Worm (Caenorhabditis elegans) whole organism, L4 larva: Measurements from ENCODE around the gene M05D6.5.

Experiments
- F10B5.3 ChIP-seq: sonication (generic microtip); optimal IDR thresholded peaks from 2 replicates; lab custom pipeline; 2016; ENCODE audit warnings: mild to moderate bottlenecking, missing genetic modification characterization, missing compliant biosample characterization
- F37D6.2 ChIP-seq: sonication (generic microtip); optimal IDR thresholded peaks from 2 replicates; lab custom pipeline; 2016; ENCODE audit warnings: mild to moderate bottlenecking, missing genetic modification characterization, missing compliant biosample characterization
- F44E2.7 ChIP-seq: fragments of 200-800 bp; sonication (Bioruptor generic); IDR thresholded peaks from 2 replicates; pipeline ENCODE4 v2.1.2; 2022; ENCODE audit warnings: missing genetic modification characterization, missing compliant biosample characterization
- F49E8.2 ChIP-seq: sonication (generic microtip); optimal IDR thresholded peaks from 2 replicates; lab custom pipeline; 2016; ENCODE audit warnings: missing compliant biosample characterization, mild to moderate bottlenecking, missing genetic modification characterization, borderline replicate concordance
- Y5F2A.4 ChIP-seq: fragments of 200-800 bp; sonication (Bioruptor generic); optimal IDR thresholded peaks from 2 replicates; lab custom pipeline; 2018; ENCODE audit warnings: mild to moderate bottlenecking, missing genetic modification characterization, missing compliant biosample characterization
- ZK546.5 ChIP-seq, 2 experiments: sonication (generic microtip); optimal IDR thresholded peaks; 2 replicates each; lab custom pipeline; 2017; ENCODE audit warnings: missing biosample characterization in 2 of 2, missing genetic modification characterization in 2 of 2
- aha-1 ChIP-seq: fragments of 150-350 bp; peaks from one replicate; lab custom pipeline; 2014; ENCODE audit warnings: missing biosample characterization, missing genetic modification characterization
- ama-1 ChIP-seq: fragments of 150-350 bp; optimal IDR thresholded peaks from 2 replicates; lab custom pipeline; 2014; ENCODE audit warnings: inconsistent platforms, mixed read lengths
- attf-4 ChIP-seq: sonication (generic microtip); optimal IDR thresholded peaks from 3 replicates; lab custom pipeline; 2017; ENCODE audit warnings: missing biosample characterization, missing genetic modification characterization
- ceh-28 ChIP-seq: fragments of 150-350 bp; optimal IDR thresholded peaks from 2 replicates; lab custom pipeline; 2014; ENCODE audit warnings: missing biosample characterization, missing genetic modification reagents, missing genetic modification characterization
- ceh-44 ChIP-seq: fragments of 200-800 bp; sonication (Bioruptor generic); IDR thresholded peaks from 2 replicates; pipeline ENCODE4 v1.3.6; 2022; ENCODE audit warnings: missing genetic modification reagents, missing genetic modification characterization, missing compliant biosample characterization
- ceh-82 ChIP-seq: sonication (generic microtip); optimal IDR thresholded peaks from 2 replicates; lab custom pipeline; 2017; ENCODE audit warnings: missing biosample characterization, missing genetic modification characterization
- daf-16 ChIP-seq, 3 experiments: sonication (generic microtip); optimal IDR thresholded peaks; 2 replicates each; lab custom pipeline; 2016 to 2017; ENCODE audit warnings: missing genetic modification characterization in 3 of 3, missing genetic modification reagents in 3 of 3, mild to moderate bottlenecking in 2 of 3, missing compliant biosample characterization in 2 of 3, missing biosample characterization in 1 of 3, moderate library complexity in 1 of 3
- dmd-6 ChIP-seq: fragments of 200-800 bp; sonication (Bioruptor generic); IDR thresholded peaks from 2 replicates; pipeline ENCODE4 v1.3.6; 2022; ENCODE audit warnings: missing genetic modification reagents, missing genetic modification characterization, missing compliant biosample characterization
- dmd-8 ChIP-seq: fragments of 200-800 bp; sonication (Bioruptor generic); IDR thresholded peaks from 2 replicates; pipeline ENCODE4 v1.3.6; 2022; ENCODE audit warnings: missing genetic modification characterization, missing compliant biosample characterization
- dve-1 ChIP-seq: sonication (generic microtip); optimal IDR thresholded peaks from 2 replicates; lab custom pipeline; 2017; ENCODE audit warnings: antibody characterized with exemption, mild to moderate bottlenecking, missing genetic modification characterization, missing compliant biosample characterization; ENCODE audit not compliant: insufficient read depth
- egl-27 ChIP-seq: sonication (generic microtip); optimal IDR thresholded peaks from 3 replicates; lab custom pipeline; 2017; ENCODE audit warnings: missing biosample characterization, missing genetic modification reagents, missing genetic modification characterization
- fkh-10 ChIP-seq: fragments of 150-350 bp; optimal IDR thresholded peaks from 2 replicates; lab custom pipeline; 2014; ENCODE audit warnings: missing biosample characterization, missing genetic modification reagents, missing genetic modification characterization
- fos-1 ChIP-seq: fragments of 150-350 bp; optimal IDR thresholded peaks from 2 replicates; lab custom pipeline; 2014; ENCODE audit warnings: missing biosample characterization, missing genetic modification characterization
- gei-8 ChIP-seq: fragments of 200-800 bp; sonication (Bioruptor generic); optimal IDR thresholded peaks from 2 replicates; lab custom pipeline; 2018; ENCODE audit warnings: mild to moderate bottlenecking, missing genetic modification characterization, missing compliant biosample characterization
- hlh-30 ChIP-seq: sonication (generic microtip); optimal IDR thresholded peaks from 2 replicates; lab custom pipeline; 2017; ENCODE audit warnings: antibody characterized with exemption, mild to moderate bottlenecking, missing genetic modification characterization, missing compliant biosample characterization; ENCODE audit not compliant: insufficient read depth
- hmg-1.1 ChIP-seq: fragments of 200-800 bp; sonication (Bioruptor generic); IDR thresholded peaks from 2 replicates; pipeline ENCODE4 v1.3.6; 2022; ENCODE audit warnings: missing genetic modification reagents, missing genetic modification characterization, missing compliant biosample characterization
- lim-7 ChIP-seq: fragments of 200-800 bp; sonication (Bioruptor generic); IDR thresholded peaks from 2 replicates; pipeline ENCODE4 v1.3.6; 2022; ENCODE audit warnings: missing genetic modification characterization, missing compliant biosample characterization
- lin-38 ChIP-seq: fragments of 200-800 bp; sonication (Bioruptor generic); IDR thresholded peaks from 2 replicates; pipeline ENCODE4 v1.3.6; 2022; ENCODE audit warnings: missing genetic modification reagents, missing genetic modification characterization, missing compliant biosample characterization
- lsy-2 ChIP-seq, 2 experiments: fragments of 150-350 bp in 1 of 2; sonication (generic microtip) in 1 of 2; optimal IDR thresholded peaks; 2 replicates each; lab custom pipeline; 2014 to 2017; ENCODE audit warnings: missing biosample characterization in 2 of 2, missing genetic modification characterization in 2 of 2
- madf-5 ChIP-seq, 2 experiments: fragments of 200-800 bp; sonication (Bioruptor generic); IDR thresholded peaks; 2 replicates each; pipeline ENCODE4 v1.3.6; 2022; ENCODE audit warnings: missing compliant biosample characterization in 2 of 2, missing genetic modification characterization in 2 of 2
- mdl-1 ChIP-seq, 2 experiments: fragments of 150-350 bp in 1 of 2; sonication (generic microtip) in 1 of 2; optimal IDR thresholded peaks; 2 replicates each; lab custom pipeline; 2014 to 2017; ENCODE audit warnings: missing biosample characterization in 2 of 2, missing genetic modification characterization in 2 of 2
- mep-1 ChIP-seq: fragments of 150-350 bp; sonication (generic microtip); optimal IDR thresholded peaks from 3 replicates; lab custom pipeline; 2014; ENCODE audit warnings: missing biosample characterization, missing genetic modification characterization
- mes-2 ChIP-seq: sonication (generic microtip); optimal IDR thresholded peaks from 2 replicates; lab custom pipeline; 2016; ENCODE audit warnings: missing genotype, mild to moderate bottlenecking, missing genetic modification characterization, missing compliant biosample characterization; ENCODE audit not compliant: poor library complexity, severe bottlenecking
- nhr-11 ChIP-seq: fragments of 150-350 bp; optimal IDR thresholded peaks from 2 replicates; lab custom pipeline; 2014; ENCODE audit warnings: missing biosample characterization, missing genetic modification characterization
- nhr-111 ChIP-seq: fragments of 200-800 bp; sonication (Bioruptor generic); optimal IDR thresholded peaks from 2 replicates; lab custom pipeline; 2018; ENCODE audit warnings: mild to moderate bottlenecking, missing genetic modification characterization, missing compliant biosample characterization
- nhr-28 ChIP-seq: fragments of 150-350 bp; optimal IDR thresholded peaks from 2 replicates; lab custom pipeline; 2014; ENCODE audit warnings: missing biosample characterization, missing genetic modification characterization
- php-3 ChIP-seq: fragments of 200-800 bp; sonication (Bioruptor generic); IDR thresholded peaks from 2 replicates; pipeline ENCODE4 v1.3.6; 2022; ENCODE audit warnings: missing genetic modification reagents, missing genetic modification characterization, missing compliant biosample characterization
- pqm-1 ChIP-seq: sonication (generic microtip); optimal IDR thresholded peaks from 2 replicates; lab custom pipeline; 2017; ENCODE audit warnings: missing biosample characterization, missing genetic modification characterization
- rbr-2 ChIP-seq: sonication (generic microtip); optimal IDR thresholded peaks from 2 replicates; lab custom pipeline; 2016; ENCODE audit warnings: missing genotype, missing genetic modification characterization, missing compliant biosample characterization
- sdz-12 ChIP-seq: fragments of 200-800 bp; sonication (Bioruptor generic); optimal IDR thresholded peaks from 2 replicates; lab custom pipeline; 2018; ENCODE audit warnings: mild to moderate bottlenecking, missing genetic modification characterization, missing compliant biosample characterization
- spr-1 ChIP-seq: sonication (generic microtip); optimal IDR thresholded peaks from 2 replicates; lab custom pipeline; 2016; ENCODE audit warnings: mild to moderate bottlenecking, missing genetic modification characterization, missing compliant biosample characterization
- unc-130 ChIP-seq: sonication (generic microtip); optimal IDR thresholded peaks from 2 replicates; lab custom pipeline; 2016; ENCODE audit warnings: missing genetic modification reagents, missing genetic modification characterization, missing compliant biosample characterization
- unc-62 ChIP-seq, 3 experiments: fragments of 150-350 bp in 1 of 3; sonication (generic microtip); optimal IDR thresholded peaks in 2 of 3; peaks in 1 of 3; 1 replicate in 1 of 3; 2 replicates in 2 of 3; lab custom pipeline; 2014 to 2017; ENCODE audit warnings: missing biosample characterization in 3 of 3, missing genetic modification characterization in 3 of 3, missing genetic modification reagents in 3 of 3, missing genotype in 1 of 3
- zfp-2 ChIP-seq: sonication (generic microtip); optimal IDR thresholded peaks from 2 replicates; lab custom pipeline; 2016; ENCODE audit warnings: mild to moderate bottlenecking, missing genetic modification characterization, missing compliant biosample characterization
- zip-2 ChIP-seq: fragments of 150-350 bp; optimal IDR thresholded peaks from 2 replicates; lab custom pipeline; 2014; ENCODE audit warnings: missing biosample characterization, missing genetic modification characterization

Gene M05D6.5

DNA sequence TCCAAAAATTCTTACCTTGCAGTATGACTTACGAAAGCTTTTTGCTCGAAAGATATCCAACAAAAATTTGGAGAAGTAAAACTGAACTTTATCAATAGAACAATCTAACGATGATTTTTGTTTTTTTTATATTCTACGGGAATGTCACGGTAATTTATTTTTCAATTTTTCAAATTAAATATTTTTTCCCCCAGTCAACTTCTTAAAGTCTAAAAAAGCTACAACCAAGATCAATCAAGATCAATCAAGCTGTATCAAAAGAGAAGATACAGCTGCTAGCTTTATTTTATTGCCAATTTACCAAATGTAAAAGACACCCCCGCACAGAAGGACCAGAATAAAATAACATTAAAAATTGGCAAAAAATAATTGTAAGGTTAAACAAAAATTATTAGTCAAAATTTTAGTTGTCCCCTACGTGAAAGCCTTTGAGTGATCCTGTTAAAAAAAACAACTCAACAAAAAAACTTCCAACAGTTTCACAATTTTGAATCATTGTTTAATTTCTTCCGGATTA lies 6.6 kb downstream of the M05D6.5 start, which contains the start of the genes M05D6.1 and M05D6.3:
Gene M05D6.1, minus strand, starts transcription at position 101 of the 517 bp plus-strand sequence.
Gene M05D6.3, plus strand, starts transcription at position 467 of the 517 bp plus-strand sequence.
- no peak for TF ChIP-seq F49E8.2 (tag; lab: Kevin White, UChicago)
- TF ChIP-seq gei-8 (GFP tag; lab: Kevin White, UChicago): no peak
- TF ChIP-seq unc-130 (GFP tag; lab: Kevin White, UChicago): no peak
- TF ChIP-seq ama-1 (lab: Kevin White, UChicago): no peak
- TF ChIP-seq zip-2 (tag; lab: Kevin White, UChicago): no peak
- no peak for TF ChIP-seq egl-27
- no peak for TF ChIP-seq fos-1 (tag; lab: Kevin White, UChicago)
- TF ChIP-seq rbr-2: no peak
- no peak for TF ChIP-seq aha-1 (tag; lab: Kevin White, UChicago)

ce11 chrII:8472916-8473315 lies 9.1 kb downstream of the M05D6.5 start:
- no peak for TF ChIP-seq fkh-10 (GFP tag; lab: Kevin White, UChicago)
- peak in 1 of 2 experiments; percentile 91 for TF ChIP-seq unc-62 (GFP tag; optimal IDR thresholded peaks at IDR 0.05 in 1 of 2; lab: Kevin White, UChicago)
- TF ChIP-seq unc-62 (tag; optimal IDR thresholded peaks at IDR 0.05; lab: Kevin White, UChicago): no peak
- TF ChIP-seq ceh-82: no peak
- TF ChIP-seq, all 104 proteins: peak for 1

- no peak for TF ChIP-seq ceh-44 (GFP tag; lab: Robert Waterston, UW)
- no peak for TF ChIP-seq Y5F2A.4 (GFP tag; lab: Kevin White, UChicago)
- TF ChIP-seq php-3 (GFP tag; lab: Robert Waterston, UW): no peak
- TF ChIP-seq mdl-1 (tag; optimal IDR thresholded peaks at IDR 0.05; lab: Kevin White, UChicago): no peak
- TF ChIP-seq dve-1 (tag; lab: Kevin White, UChicago): no peak
- TF ChIP-seq zfp-2 (tag; lab: Kevin White, UChicago): no peak
- no peak for TF ChIP-seq attf-4 (tag; lab: Kevin White, UChicago)
Observed at ce11 chrII:8471139-8471538, 10.9 kb downstream of the M05D6.5 start, which contains the start of gene M05D6.8. Gene M05D6.8, minus strand, starts transcription at chrII:8471239.

DNA sequence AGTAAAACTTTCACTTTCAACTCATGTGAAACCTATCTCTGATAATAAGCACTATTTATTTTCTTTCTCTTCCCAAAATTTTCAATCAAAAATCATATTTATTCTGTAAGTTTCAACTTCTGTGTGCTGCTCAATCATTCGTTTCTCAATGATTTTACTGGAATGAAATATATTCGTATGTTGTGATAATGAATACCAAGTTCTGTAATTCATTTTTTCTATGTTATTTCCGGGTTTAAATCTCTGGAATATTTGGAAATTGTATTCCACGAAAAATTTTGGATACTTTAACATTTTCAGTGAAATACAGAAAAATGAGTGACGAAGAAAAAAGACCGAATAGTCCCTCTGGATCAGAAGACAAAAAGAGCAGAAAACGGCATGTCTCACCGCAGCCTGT lies 14.2 kb downstream of the M05D6.5 start, which contains the start of gene M05D6.2:
Gene M05D6.2, plus strand, starts transcription at position 301 of the 400 bp plus-strand sequence.
- no peak for TF ChIP-seq dmd-6 (GFP tag; lab: Robert Waterston, UW)
- no peak for TF ChIP-seq hlh-30

DNA sequence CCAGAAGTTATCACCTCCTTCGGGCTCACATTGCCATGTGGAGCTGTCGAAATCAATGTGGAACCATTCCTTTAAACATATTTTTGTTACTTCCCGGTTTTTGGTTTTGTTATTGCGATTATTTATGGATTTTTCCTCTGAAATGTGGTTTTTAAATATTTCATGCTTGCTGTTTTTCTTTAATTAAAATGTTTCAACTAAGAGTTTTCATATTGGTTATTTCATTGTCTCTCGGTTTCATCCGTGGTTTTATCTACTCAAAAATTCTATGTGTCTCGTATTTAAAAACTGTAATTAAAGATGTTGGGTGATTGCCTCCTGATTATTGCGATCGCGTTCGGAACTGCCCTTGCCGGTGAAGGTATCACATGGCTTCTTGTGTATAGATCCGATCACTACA lies 15.1 kb downstream of the M05D6.5 start, which contains the start of gene F22B5.10:
Gene F22B5.10, plus strand, starts transcription at position 301 of the 400 bp plus-strand sequence.
- TF ChIP-seq ama-1 (lab: Kevin White, UChicago) (peak; percentile 49), madf-5 (GFP tag; IDR thresholded peaks at IDR 0.05; lab: Robert Waterston, UW) (no peak), lin-38 (peak; percentile 23; the same call in 1 of the 2 replicates), ceh-28 (no peak), ZK546.5 (tag; optimal IDR thresholded peaks at IDR 0.05; lab: Kevin White, UChicago) (no peak), F44E2.7 (GFP tag; lab: Robert Waterston, UW) (no peak), F10B5.3 (tag; lab: Kevin White, UChicago) (no peak)

- TF ChIP-seq nhr-28 (no peak), sdz-12 (GFP tag; lab: Kevin White, UChicago) (no peak), lsy-2 (tag; optimal IDR thresholded peaks at IDR 0.05; lab: Kevin White, UChicago) (peak in 1 of 2 experiments; percentile 66), nhr-111 (no peak), mep-1 (tag; lab: Kevin White, UChicago) (peak; percentile 76), spr-1 (tag; lab: Kevin White, UChicago) (no peak), hmg-1.1 (GFP tag; lab: Robert Waterston, UW) (no peak), nhr-11 (tag; lab: Kevin White, UChicago) (no peak), lim-7 (no peak), mes-2 (tag; lab: Kevin White, UChicago) (peak; percentile 65), dmd-8 (no peak), daf-16 (GFP tag; optimal IDR thresholded peaks at IDR 0.05; lab: Kevin White, UChicago) (no peak), daf-16 (tag; optimal IDR thresholded peaks at IDR 0.05; lab: Kevin White, UChicago) (no peak), Y5F2A.4 (GFP tag; lab: Kevin White, UChicago) (no peak), F37D6.2 (tag; lab: Kevin White, UChicago) (no peak), fkh-10 (GFP tag; lab: Kevin White, UChicago) (no peak), pqm-1 (tag; lab: Kevin White, UChicago) (no peak), rbr-2 (peak; percentile 25)
Observed at ce11 chrII:8464448-8464898, 17.5 kb downstream of the M05D6.5 start, which contains the start of gene fars-3. Gene fars-3, plus strand, starts transcription at chrII:8464848.
